Fruit fly (Drosophila melanogaster): ENCODE measurements around the gene Rtel1.

Gene Rtel1

dm6 chrX:5718476-5719012 lies 29.0 kb upstream of the Rtel1 start (continued):
- TF ChIP-seq Atf6 (GFP tag; IDR thresholded peaks at IDR 0.05) (peak; percentile 86), sisA (GFP tag; IDR thresholded peaks at IDR 0.05) (peak; percentile 57), CG7928 (GFP tag; optimal IDR thresholded peaks at IDR 0.05) (peak; percentile 12), ewg (GFP tag; optimal IDR thresholded peaks at IDR 0.05) (no peak), az2 (GFP tag; optimal IDR thresholded peaks at IDR 0.05) (peak; percentile 15), PHDP (tag; optimal IDR thresholded peaks at IDR 0.05) (peak; percentile 69), CG32767 (GFP tag; IDR thresholded peaks at IDR 0.05) (0 out of 2 replicates have a peak, but pooled peaks have one; percentile 17), CG6254 (GFP tag; optimal IDR thresholded peaks at IDR 0.05) (no peak), Fer2 (tag; optimal IDR thresholded peaks at IDR 0.05) (peak; percentile 58), lov (optimal IDR thresholded peaks at IDR 0.05) (no peak), lov (GFP tag; IDR thresholded peaks at IDR 0.05) (no peak), CG17359 (tag; optimal IDR thresholded peaks at IDR 0.05) (peak; percentile 64), Sry-δ (GFP tag; optimal IDR thresholded peaks at IDR 0.05) (no peak), Taf1 (GFP tag; IDR thresholded peaks at IDR 0.05) (peak; percentile 75), E2f2 (GFP tag; IDR thresholded peaks at IDR 0.05) (peak; percentile 38; the same call in 1 of the 2 replicates), grau (tag; optimal IDR thresholded peaks at IDR 0.05) (peak; percentile 91), trem (tag; optimal IDR thresholded peaks at IDR 0.05) (no peak), bbx (GFP tag; IDR thresholded peaks at IDR 0.05; ENCODE audit: partially characterized antibody) (no peak), ab (GFP tag; optimal IDR thresholded peaks at IDR 0.05) (no peak), CG11247 (GFP tag; IDR thresholded peaks at IDR 0.05) (peak; percentile 69), CG8388 (GFP tag; optimal IDR thresholded peaks at IDR 0.05) (no peak), CG15269 (tag; optimal IDR thresholded peaks at IDR 0.05) (peak; percentile 81), ara (GFP tag; IDR thresholded peaks at IDR 0.05) (no peak), HmgD (GFP tag; optimal IDR thresholded peaks at IDR 0.05) (no peak), CG4328 (GFP tag; optimal IDR thresholded peaks at IDR 0.05) (peak; percentile 28), ap (GFP tag; IDR thresholded peaks at IDR 0.05) (no peak), slp2 (GFP tag; optimal IDR thresholded peaks at IDR 0.05) (no peak), hb (GFP tag; IDR thresholded peaks at IDR 0.05; ENCODE audit: partially characterized antibody) (no peak), CG3281 (GFP tag; optimal IDR thresholded peaks at IDR 0.05) (peak; percentile 81), CG5180 (GFP tag; optimal IDR thresholded peaks at IDR 0.05) (no peak), CG4707 (GFP tag; optimal IDR thresholded peaks at IDR 0.05) (no peak), CG11398 (GFP tag; optimal IDR thresholded peaks at IDR 0.05) (no peak), amos (GFP tag; IDR thresholded peaks at IDR 0.05; ENCODE audit: partially characterized antibody) (no peak), Nf-YB (GFP tag; optimal IDR thresholded peaks at IDR 0.05) (peak; percentile 20), kni (GFP tag; optimal IDR thresholded peaks at IDR 0.05) (no peak), CG3163 (GFP tag; optimal IDR thresholded peaks at IDR 0.05) (no peak), ssp (GFP tag; IDR thresholded peaks at IDR 0.05) (no peak), row (GFP tag; IDR thresholded peaks at IDR 0.05) (peak; percentile 83), Bdp1 (GFP tag; optimal IDR thresholded peaks at IDR 0.05) (no peak), sim (GFP tag; IDR thresholded peaks at IDR 0.05) (no peak), CG7357 (GFP tag; IDR thresholded peaks at IDR 0.05) (no peak), zfh2 (GFP tag; optimal IDR thresholded peaks at IDR 0.05) (no peak), Hmx (GFP tag; optimal IDR thresholded peaks at IDR 0.05) (no peak), CG14014 (GFP tag; IDR thresholded peaks at IDR 0.05) (peak; percentile 84), CG7372 (GFP tag; IDR thresholded peaks at IDR 0.05) (peak; percentile 74), CG13775 (GFP tag; optimal IDR thresholded peaks at IDR 0.05) (peak; percentile 35), CG42726 (GFP tag; IDR thresholded peaks at IDR 0.05; ENCODE audit: partially characterized antibody) (no peak), chif (GFP tag; optimal IDR thresholded peaks at IDR 0.05) (no peak), CG15073 (GFP tag; optimal IDR thresholded peaks at IDR 0.05) (no peak), CG15479 (GFP tag; optimal IDR thresholded peaks at IDR 0.05) (no peak), CG9876 (GFP tag; optimal IDR thresholded peaks at IDR 0.05) (no peak)

Data from whole organism, embryonic.